Worm (Caenorhabditis elegans) whole organism, young adult: ENCODE results near the gene C25H3.15.

Experiments
- F10E7.11 ChIP-seq: sonication (generic microtip); optimal IDR thresholded peaks from 2 replicates; lab custom pipeline; 2017; ENCODE audit warnings: mild to moderate bottlenecking, missing genetic modification characterization, moderate library complexity, missing compliant biosample characterization
- ama-1 ChIP-seq, 3 experiments: fragments of 150-350 bp in 1 of 3; sonication (generic microtip) in 2 of 3; optimal IDR thresholded peaks; 2 replicates each; lab custom pipeline; 2014 to 2018; ENCODE audit warnings: missing biosample characterization in 2 of 3, missing genetic modification characterization in 2 of 3, missing genetic modification reagents in 2 of 3
- ccch-3 ChIP-seq: fragments of 200-800 bp; sonication (Bioruptor generic); optimal IDR thresholded peaks from 2 replicates; lab custom pipeline; 2018; ENCODE audit warnings: mild to moderate bottlenecking, missing genetic modification characterization, missing compliant biosample characterization
- ceh-91 ChIP-seq: fragments of 200-800 bp; sonication (Bioruptor generic); IDR thresholded peaks from 2 replicates; pipeline ENCODE4 v1.3.6; 2022; ENCODE audit warnings: missing genetic modification reagents, missing genetic modification characterization, missing compliant biosample characterization
- mel-28 ChIP-seq: sonication (generic microtip); optimal IDR thresholded peaks from 2 replicates; lab custom pipeline; 2016; ENCODE audit warnings: borderline replicate concordance, mild to moderate bottlenecking, missing genetic modification characterization, missing compliant biosample characterization
- nhr-90 ChIP-seq: sonication (generic microtip); optimal IDR thresholded peaks from 2 replicates; lab custom pipeline; 2016; ENCODE audit warnings: missing genotype, mild to moderate bottlenecking, missing genetic modification characterization, missing compliant biosample characterization
- pha-4 ChIP-seq: fragments of 150-350 bp; sonication (generic microtip); optimal IDR thresholded peaks from 2 replicates; lab custom pipeline; 2014; ENCODE audit warnings: missing biosample characterization, missing genetic modification reagents, missing genetic modification characterization
- snpc-1.1 ChIP-seq: sonication (generic microtip); optimal IDR thresholded peaks from 2 replicates; lab custom pipeline; 2017; ENCODE audit warnings: missing genetic modification characterization, mild to moderate bottlenecking, missing compliant biosample characterization, antibody characterized with exemption, moderate library complexity, missing genotype, missing genetic modification reagents; ENCODE audit not compliant: insufficient read depth

DNA sequence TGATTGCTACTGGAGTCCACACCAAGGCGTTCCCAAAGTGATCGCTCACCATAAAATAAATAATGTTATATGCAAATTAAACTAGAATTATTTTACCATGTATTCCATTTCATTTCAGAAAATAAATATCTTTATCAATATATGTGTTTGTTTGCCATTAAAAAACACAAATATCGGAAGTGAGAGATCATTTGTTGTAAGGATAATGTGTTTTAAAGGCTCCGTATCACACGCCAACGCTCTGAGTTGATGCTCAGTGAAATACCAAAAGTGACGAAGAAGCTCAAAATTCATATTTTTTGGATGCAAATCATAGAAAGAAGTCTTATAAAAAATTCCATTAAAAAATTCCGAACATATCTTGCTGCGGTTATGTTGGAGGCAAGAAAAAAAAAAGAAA is 31.1 kb downstream of the C25H3.15 start:
- TF ChIP-seq snpc-1.1 (tag; lab: Kevin White, UChicago) (no peak), mel-28 (no peak), nhr-90 (tag; lab: Kevin White, UChicago) (no peak), pha-4 (tag; lab: Kevin White, UChicago) (no peak), F10E7.11 (tag; lab: Kevin White, UChicago) (no peak), ceh-91 (no peak), ama-1 (optimal IDR thresholded peaks at IDR 0.05; lab: Kevin White, UChicago) (no peak), ama-1 (GFP tag; optimal IDR thresholded peaks at IDR 0.05; lab: Kevin White, UChicago) (no peak), ccch-3 (GFP tag; lab: Kevin White, UChicago) (no peak)
